Worm (Caenorhabditis elegans) whole organism, L1 larva: ENCODE data around the gene srh-159.

Experiments
- efl-3 ChIP-seq: fragments of 200-800 bp; sonication (Bioruptor generic); optimal IDR thresholded peaks from 2 replicates; lab custom pipeline; 2018; ENCODE audit warnings: mild to moderate bottlenecking, missing genetic modification characterization, missing compliant biosample characterization
- grh-1 ChIP-seq: fragments of 200-800 bp; sonication (Bioruptor generic); IDR thresholded peaks from 2 replicates; pipeline ENCODE4 v1.3.6; 2022; ENCODE audit warnings: missing genetic modification reagents, missing genetic modification characterization, missing compliant biosample characterization
- lin-13 ChIP-seq: fragments of 150-350 bp; optimal IDR thresholded peaks from 2 replicates; lab custom pipeline; 2014; ENCODE audit warnings: missing biosample characterization, missing genetic modification reagents, missing genetic modification characterization
- lsy-2 ChIP-seq, 2 experiments: fragments of 150-350 bp; optimal IDR thresholded peaks; 2 replicates each; lab custom pipeline; 2014; ENCODE audit warnings: missing biosample characterization in 2 of 2, missing genetic modification characterization in 2 of 2
- nhr-12 ChIP-seq: sonication (generic microtip); optimal IDR thresholded peaks from 2 replicates; lab custom pipeline; 2017; ENCODE audit warnings: missing biosample characterization, missing genetic modification characterization
- nhr-28 ChIP-seq: fragments of 150-350 bp; optimal IDR thresholded peaks from 2 replicates; lab custom pipeline; 2014; ENCODE audit warnings: missing biosample characterization, missing genetic modification characterization
- nhr-47 ChIP-seq: sonication (generic microtip); optimal IDR thresholded peaks from 2 replicates; lab custom pipeline; 2016; ENCODE audit warnings: mild to moderate bottlenecking, missing genetic modification characterization, moderate library complexity, missing compliant biosample characterization
- nhr-90 ChIP-seq: sonication (generic microtip); optimal IDR thresholded peaks from 2 replicates; lab custom pipeline; 2016; ENCODE audit warnings: mild to moderate bottlenecking, missing genetic modification characterization, missing compliant biosample characterization; ENCODE audit not compliant: poor library complexity
- pax-3 ChIP-seq: fragments of 200-800 bp; sonication (Bioruptor generic); optimal IDR thresholded peaks from 2 replicates; lab custom pipeline; 2018; ENCODE audit warnings: mild to moderate bottlenecking, missing genetic modification characterization, moderate library complexity, missing compliant biosample characterization
- ztf-4 ChIP-seq: fragments of 150-350 bp; optimal IDR thresholded peaks from 2 replicates; lab custom pipeline; 2014; ENCODE audit warnings: missing biosample characterization, missing genetic modification characterization

- no peak for TF ChIP-seq nhr-12
- no peak for TF ChIP-seq pax-3 (tag; lab: Kevin White, UChicago)
- TF ChIP-seq nhr-28 (tag; lab: Kevin White, UChicago), result no peak
- TF ChIP-seq grh-1 (GFP tag; lab: Robert Waterston, UW), result no peak
- TF ChIP-seq ztf-4, result no peak
- no peak for TF ChIP-seq nhr-90
- no peak for TF ChIP-seq lin-13 (GFP tag; lab: Kevin White, UChicago)
- no peak for TF ChIP-seq efl-3 (GFP tag; lab: Kevin White, UChicago)
- TF ChIP-seq nhr-47 (tag; lab: Kevin White, UChicago), result no peak
- TF ChIP-seq lsy-2 (tag; optimal IDR thresholded peaks at IDR 0.05; lab: Kevin White, UChicago), result no peak
These were observed 30.9 kb upstream of the srh-159 start for ce11 chrV:17151292-17151691.
